Worm (Caenorhabditis elegans) whole organism, young adult: ENCODE data around the gene F47G9.4.

Source experiments
- D2030.7 ChIP-seq: fragments of 200-800 bp; sonication (Bioruptor generic); IDR thresholded peaks from 2 replicates; pipeline ENCODE4 v1.3.6; 2022; ENCODE audit warnings: missing genetic modification reagents, missing genetic modification characterization, missing compliant biosample characterization
- T26A5.8 ChIP-seq: sonication (generic microtip); optimal IDR thresholded peaks from 2 replicates; lab custom pipeline; 2016; ENCODE audit warnings: missing genetic modification characterization, missing compliant biosample characterization
- Y56A3A.18 ChIP-seq: fragments of 200-800 bp; sonication (Bioruptor generic); IDR thresholded peaks from 2 replicates; pipeline ENCODE4 v1.3.6; 2022; ENCODE audit warnings: missing genetic modification reagents, missing genetic modification characterization, missing compliant biosample characterization
- Y95B8A.8 ChIP-seq: fragments of 200-800 bp; sonication (Bioruptor generic); IDR thresholded peaks from 2 replicates; pipeline ENCODE4 v1.3.6; 2022; ENCODE audit warnings: missing genetic modification reagents, missing genetic modification characterization, missing compliant biosample characterization
- madf-3 ChIP-seq: fragments of 200-800 bp; sonication (Bioruptor generic); IDR thresholded peaks from 2 replicates; pipeline ENCODE4 v1.3.6; 2022; ENCODE audit warnings: missing genetic modification reagents, missing genetic modification characterization, missing compliant biosample characterization
- nfyb-1 ChIP-seq: fragments of 200-800 bp; sonication (Bioruptor generic); IDR thresholded peaks from 2 replicates; pipeline ENCODE4 v1.3.6; 2022; ENCODE audit warnings: missing genetic modification reagents, missing genetic modification characterization, missing compliant biosample characterization
- pha-4 ChIP-seq: fragments of 150-350 bp; sonication (generic microtip); optimal IDR thresholded peaks from 2 replicates; lab custom pipeline; 2014; ENCODE audit warnings: missing biosample characterization, missing genetic modification reagents, missing genetic modification characterization
- rec-8 ChIP-seq, 2 experiments: sonication (generic microtip); optimal IDR thresholded peaks; 2 replicates each; lab custom pipeline; 2016; ENCODE audit warnings: mild to moderate bottlenecking in 2 of 2, missing genetic modification characterization in 2 of 2, missing genetic modification reagents in 2 of 2, missing genotype in 2 of 2, missing biosample characterization in 1 of 2, missing compliant biosample characterization in 1 of 2, moderate library complexity in 1 of 2
- zim-3 ChIP-seq: sonication (generic microtip); optimal IDR thresholded peaks from 2 replicates; lab custom pipeline; 2017; ENCODE audit warnings: mild to moderate bottlenecking, missing genetic modification characterization, moderate library complexity, missing compliant biosample characterization

DNA sequence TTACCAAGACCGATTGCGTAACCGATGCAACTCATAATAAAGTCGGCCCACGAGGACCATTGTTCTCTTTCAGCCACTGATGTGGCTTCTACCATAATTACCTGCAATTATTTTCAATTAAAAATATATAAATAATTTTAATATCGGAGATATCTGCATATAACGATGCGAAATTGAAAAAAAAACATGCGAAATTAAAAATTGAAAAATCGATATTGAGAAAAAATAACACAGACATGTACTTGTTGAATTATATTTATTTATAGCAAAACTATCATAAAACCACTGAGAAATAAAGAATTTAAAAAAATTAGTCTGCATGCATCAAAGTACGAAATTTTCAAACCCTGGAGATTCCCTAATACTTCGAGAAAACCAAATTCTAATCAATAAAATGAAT, 13.3 kb downstream of the F47G9.4 start, which contains the start of gene snf-11:
- no peak for TF ChIP-seq pha-4
- no peak for TF ChIP-seq zim-3 (tag; lab: Kevin White, UChicago)
- TF ChIP-seq Y56A3A.18: no peak
- no peak for TF ChIP-seq madf-3 (GFP tag; lab: Robert Waterston, UW)
- no peak for TF ChIP-seq nfyb-1 (GFP tag; lab: Robert Waterston, UW)
- TF ChIP-seq Y95B8A.8: no peak
- no peak for TF ChIP-seq rec-8 (tag; optimal IDR thresholded peaks at IDR 0.05; lab: Kevin White, UChicago)
- TF ChIP-seq T26A5.8: no peak
- no peak for TF ChIP-seq D2030.7 (GFP tag; lab: Robert Waterston, UW)
